Worm (Caenorhabditis elegans) whole organism, late embryonic: ENCODE measurements around the gene lst-6.
A peak's percentile ranks its signal among the peaks of the same experiment; 100 is the strongest.

Experiments
- C08G9.2 ChIP-seq: sonication (generic microtip); optimal IDR thresholded peaks from 2 replicates; lab custom pipeline; 2016; ENCODE audit warnings: mild to moderate bottlenecking, missing genetic modification characterization, moderate library complexity, missing compliant biosample characterization
- K02D7.2 ChIP-seq: sonication (generic microtip); optimal IDR thresholded peaks from 2 replicates; lab custom pipeline; 2017; ENCODE audit warnings: mild to moderate bottlenecking, missing genetic modification characterization, missing compliant biosample characterization
- K09A11.1 ChIP-seq: sonication (generic microtip); optimal IDR thresholded peaks from 2 replicates; lab custom pipeline; 2017; ENCODE audit warnings: antibody characterized with exemption, mild to moderate bottlenecking, missing genetic modification characterization, missing compliant biosample characterization; ENCODE audit not compliant: insufficient read depth
- T23F11.4 ChIP-seq: fragments of 200-800 bp; sonication (Bioruptor generic); optimal IDR thresholded peaks from 2 replicates; lab custom pipeline; 2018; ENCODE audit warnings: mild to moderate bottlenecking, missing genetic modification characterization, missing compliant biosample characterization
- ahr-1 ChIP-seq: sonication (generic microtip); optimal IDR thresholded peaks from 2 replicates; lab custom pipeline; 2016; ENCODE audit warnings: missing genetic modification characterization, missing compliant biosample characterization
- ceh-14 ChIP-seq: sonication (generic microtip); optimal IDR thresholded peaks from 2 replicates; lab custom pipeline; 2016; ENCODE audit warnings: missing genotype, missing genetic modification characterization, missing compliant biosample characterization
- ceh-22 ChIP-seq: sonication (generic microtip); optimal IDR thresholded peaks from 2 replicates; lab custom pipeline; 2017; ENCODE audit warnings: missing biosample characterization, missing genetic modification characterization
- ceh-30 ChIP-seq: fragments of 150-350 bp; optimal IDR thresholded peaks from 2 replicates; lab custom pipeline; 2014; ENCODE audit warnings: missing biosample characterization, missing genetic modification characterization
- ceh-31 ChIP-seq: sonication (generic microtip); optimal IDR thresholded peaks from 2 replicates; lab custom pipeline; 2016; ENCODE audit warnings: missing genetic modification characterization, missing compliant biosample characterization
- ceh-48 ChIP-seq: sonication (generic microtip); optimal IDR thresholded peaks from 2 replicates; lab custom pipeline; 2016; ENCODE audit warnings: missing genetic modification characterization, inconsistent platforms, missing compliant biosample characterization
- ceh-6 ChIP-seq: fragments of 200-800 bp; sonication (Bioruptor generic); optimal IDR thresholded peaks from 2 replicates; lab custom pipeline; 2018; ENCODE audit warnings: mild to moderate bottlenecking, missing genetic modification characterization, missing compliant biosample characterization
- ceh-9 ChIP-seq: sonication (generic microtip); optimal IDR thresholded peaks from 2 replicates; lab custom pipeline; 2016; ENCODE audit warnings: mild to moderate bottlenecking, missing genetic modification characterization, inconsistent platforms, missing compliant biosample characterization
- che-1 ChIP-seq: sonication (generic microtip); optimal IDR thresholded peaks from 2 replicates; lab custom pipeline; 2016; ENCODE audit warnings: mild to moderate bottlenecking, missing genetic modification characterization, missing compliant biosample characterization
- dmd-4 ChIP-seq: sonication (generic microtip); optimal IDR thresholded peaks from 2 replicates; lab custom pipeline; 2016; ENCODE audit warnings: borderline replicate concordance, missing genetic modification characterization, missing compliant biosample characterization
- elt-2 ChIP-seq: sonication (generic microtip); optimal IDR thresholded peaks from 2 replicates; lab custom pipeline; 2016; ENCODE audit warnings: missing genetic modification reagents, missing genetic modification characterization, missing compliant biosample characterization
- elt-4 ChIP-seq: sonication (generic microtip); optimal IDR thresholded peaks from 2 replicates; lab custom pipeline; 2016; ENCODE audit warnings: missing genetic modification characterization, missing compliant biosample characterization
- ets-4 ChIP-seq: sonication (generic microtip); optimal IDR thresholded peaks from 2 replicates; lab custom pipeline; 2016; ENCODE audit warnings: missing genetic modification characterization, missing compliant biosample characterization
- fax-1 ChIP-seq: sonication (generic microtip); optimal IDR thresholded peaks from 2 replicates; lab custom pipeline; 2016; ENCODE audit warnings: missing genotype, missing genetic modification characterization, missing compliant biosample characterization
- fkh-10 ChIP-seq: fragments of 150-350 bp; optimal IDR thresholded peaks from 2 replicates; lab custom pipeline; 2014; ENCODE audit warnings: missing biosample characterization, missing genetic modification reagents, missing genetic modification characterization
- gmeb-2 ChIP-seq: sonication (generic microtip); optimal IDR thresholded peaks from 2 replicates; lab custom pipeline; 2016; ENCODE audit warnings: missing genetic modification characterization, inconsistent platforms, missing compliant biosample characterization
- hlh-13 ChIP-seq: fragments of 200-800 bp; sonication (Bioruptor generic); optimal IDR thresholded peaks from 2 replicates; lab custom pipeline; 2018; ENCODE audit warnings: mild to moderate bottlenecking, missing genetic modification characterization, missing compliant biosample characterization
- hlh-15 ChIP-seq: sonication (generic microtip); optimal IDR thresholded peaks from 2 replicates; lab custom pipeline; 2016; ENCODE audit warnings: missing genetic modification characterization, missing compliant biosample characterization
- hlh-8 ChIP-seq: sonication (generic microtip); optimal IDR thresholded peaks from 2 replicates; lab custom pipeline; 2016; ENCODE audit warnings: missing genotype, missing genetic modification characterization, missing compliant biosample characterization
- lin-11 ChIP-seq: fragments of 200-800 bp; sonication (Bioruptor generic); optimal IDR thresholded peaks from 2 replicates; lab custom pipeline; 2018; ENCODE audit warnings: mild to moderate bottlenecking, missing genetic modification characterization, missing compliant biosample characterization
- madf-2 ChIP-seq: sonication (generic microtip); optimal IDR thresholded peaks from 2 replicates; lab custom pipeline; 2017; ENCODE audit warnings: missing genetic modification characterization, missing compliant biosample characterization
- mec-3 ChIP-seq: sonication (generic microtip); optimal IDR thresholded peaks from 2 replicates; lab custom pipeline; 2016; ENCODE audit warnings: borderline replicate concordance, missing genetic modification characterization, missing compliant biosample characterization
- nfya-1 ChIP-seq: sonication (generic microtip); optimal IDR thresholded peaks from 2 replicates; lab custom pipeline; 2017; ENCODE audit warnings: missing genetic modification characterization, mild to moderate bottlenecking, missing compliant biosample characterization, antibody characterized with exemption, moderate library complexity
- nhr-232 ChIP-seq: sonication (generic microtip); optimal IDR thresholded peaks from 2 replicates; lab custom pipeline; 2016; ENCODE audit warnings: missing genetic modification characterization, missing compliant biosample characterization
- npax-4 ChIP-seq: sonication (generic microtip); optimal IDR thresholded peaks from 2 replicates; lab custom pipeline; 2016; ENCODE audit warnings: missing genetic modification characterization, missing compliant biosample characterization
- odd-2 ChIP-seq: sonication (generic microtip); optimal IDR thresholded peaks from 2 replicates; lab custom pipeline; 2017; ENCODE audit warnings: antibody characterized with exemption, mild to moderate bottlenecking, missing genetic modification characterization, missing compliant biosample characterization
- pag-3 ChIP-seq: sonication (generic microtip); optimal IDR thresholded peaks from 2 replicates; lab custom pipeline; 2016; ENCODE audit warnings: missing compliant biosample characterization, missing genetic modification characterization, borderline replicate concordance
- pat-9 ChIP-seq: fragments of 200-800 bp; sonication (Bioruptor generic); optimal IDR thresholded peaks from 2 replicates; lab custom pipeline; 2018; ENCODE audit warnings: mild to moderate bottlenecking, missing genetic modification characterization, moderate library complexity, missing compliant biosample characterization
- pha-2 ChIP-seq: sonication (generic microtip); optimal IDR thresholded peaks from 2 replicates; lab custom pipeline; 2017; ENCODE audit warnings: mild to moderate bottlenecking, missing genetic modification characterization, missing compliant biosample characterization
- pqm-1 ChIP-seq: sonication (generic microtip); optimal IDR thresholded peaks from 2 replicates; lab custom pipeline; 2016; ENCODE audit warnings: missing genetic modification characterization, missing compliant biosample characterization
- pros-1 ChIP-seq: fragments of 150-350 bp; optimal IDR thresholded peaks from 2 replicates; lab custom pipeline; 2014; ENCODE audit warnings: missing biosample characterization, missing genetic modification reagents, missing genetic modification characterization
- sdc-2 ChIP-seq: sonication (generic microtip); optimal IDR thresholded peaks from 2 replicates; lab custom pipeline; 2016; ENCODE audit warnings: missing genotype, missing genetic modification characterization, missing compliant biosample characterization
- sox-2 ChIP-seq: fragments of 200-800 bp; sonication (Bioruptor generic); IDR thresholded peaks from 2 replicates; pipeline ENCODE4 v1.3.6; 2022; ENCODE audit warnings: missing genetic modification reagents, missing genetic modification characterization, missing compliant biosample characterization
- tbx-7 ChIP-seq: sonication (generic microtip); optimal IDR thresholded peaks from 2 replicates; lab custom pipeline; 2016; ENCODE audit warnings: missing genotype, missing genetic modification characterization, missing compliant biosample characterization
- ttx-3 ChIP-seq: sonication (generic microtip); optimal IDR thresholded peaks from 2 replicates; lab custom pipeline; 2016; ENCODE audit warnings: missing genetic modification reagents, missing genetic modification characterization, missing compliant biosample characterization
- unc-3 ChIP-seq, 2 experiments: fragments of 200-800 bp in 1 of 2; sonication (Bioruptor generic) in 1 of 2; sonication (generic microtip) in 1 of 2; conservative IDR thresholded peaks in 1 of 2; optimal IDR thresholded peaks in 1 of 2; 2 replicates each; pipeline versions ENCODE4 v1.3.6 to Lab custom; 2016 to 2022; ENCODE audit warnings: missing compliant biosample characterization in 2 of 2, missing genetic modification characterization in 2 of 2, missing genetic modification reagents in 1 of 2
- unc-42 ChIP-seq: sonication (generic microtip); optimal IDR thresholded peaks from 2 replicates; lab custom pipeline; 2016; ENCODE audit warnings: missing genotype, missing genetic modification characterization, missing compliant biosample characterization

Gene lst-6

ce11 chrII:7050021-7050722, 27.9 kb upstream of the lst-6 start, which contains the start of the genes tcer-1 and ZK1127.5 (continued):
- TF ChIP-seq ceh-6 (no peak), hlh-13 (no peak), C08G9.2 (no peak), fkh-10 (no peak)
- TF ChIP-seq, all 69 proteins: peak for 5

- TF ChIP-seq ahr-1 (no peak), gmeb-2 (tag; lab: Kevin White, UChicago) (no peak), pag-3 (tag; lab: Kevin White, UChicago) (no peak), hlh-15 (tag; lab: Kevin White, UChicago) (no peak), pha-2 (tag; lab: Kevin White, UChicago) (no peak), ceh-48 (tag; lab: Kevin White, UChicago) (no peak), pat-9 (tag; lab: Kevin White, UChicago) (no peak), fax-1 (tag; lab: Kevin White, UChicago) (no peak), elt-2 (tag; lab: Kevin White, UChicago) (no peak), ceh-22 (tag; lab: Kevin White, UChicago) (no peak), tbx-7 (no peak), C08G9.2 (no peak), ttx-3 (tag; lab: Kevin White, UChicago) (no peak), npax-4 (tag; lab: Kevin White, UChicago) (no peak), dmd-4 (tag; lab: Kevin White, UChicago) (no peak)
Measured at ce11 chrII:7049470-7049869, 27.2 kb upstream of the lst-6 start.

DNA sequence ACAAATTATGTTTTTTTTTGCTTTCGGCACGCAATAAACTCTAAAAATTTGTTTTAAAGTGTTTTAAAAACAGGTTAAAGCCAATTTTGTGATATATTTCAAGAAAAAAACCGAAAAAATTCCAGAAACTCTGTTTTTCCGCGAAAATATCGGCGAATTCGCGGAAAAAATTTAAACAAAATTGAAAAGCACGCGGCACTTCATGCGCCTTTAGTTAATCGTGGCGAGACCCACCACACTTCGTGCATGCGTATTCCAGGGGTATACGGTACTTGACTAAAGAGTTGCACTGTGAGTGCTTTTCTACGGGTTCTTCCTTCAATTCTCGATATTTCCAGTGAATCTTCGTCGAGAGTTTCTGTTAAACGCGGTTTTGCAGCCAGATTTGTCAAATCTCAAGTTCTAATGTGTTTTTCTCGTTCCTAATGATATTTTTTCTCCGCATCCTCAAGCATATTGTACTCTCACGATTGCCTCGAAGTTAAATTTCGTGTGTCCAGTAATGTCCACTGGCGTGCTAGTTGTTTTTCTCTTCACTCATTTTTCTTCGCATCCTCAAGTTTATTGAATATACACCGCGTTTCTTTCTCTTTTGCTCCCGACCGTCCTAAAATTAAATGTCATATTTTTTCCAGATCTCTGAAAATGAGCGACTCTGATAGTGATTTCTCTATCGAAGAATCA, 15.5 kb upstream of the lst-6 start, which contains the start of gene cin-4:
Gene cin-4, plus strand, starts transcription at position 634 of the 684 bp plus-strand sequence.
- no peak for TF ChIP-seq pros-1 (tag; lab: Kevin White, UChicago)
- no peak for TF ChIP-seq ceh-30 (tag; lab: Kevin White, UChicago)
- no peak for TF ChIP-seq odd-2 (tag; lab: Kevin White, UChicago)
- no peak for TF ChIP-seq tbx-7
- TF ChIP-seq ceh-22 (tag; lab: Kevin White, UChicago), result no peak
- no peak for TF ChIP-seq nhr-232
- TF ChIP-seq T23F11.4 (GFP tag; lab: Kevin White, UChicago), result no peak
- no peak for TF ChIP-seq pqm-1 (tag; lab: Kevin White, UChicago)
- TF ChIP-seq ets-4 (tag; lab: Kevin White, UChicago), result no peak
- no peak for TF ChIP-seq dmd-4 (tag; lab: Kevin White, UChicago)
- TF ChIP-seq che-1, result no peak
- no peak for TF ChIP-seq pha-2 (tag; lab: Kevin White, UChicago)
- no peak for TF ChIP-seq nfya-1 (tag; lab: Kevin White, UChicago)

ce11 chrII:7031137-7031697, 8.9 kb upstream of the lst-6 start:
- no peak for TF ChIP-seq odd-2 (tag; lab: Kevin White, UChicago)
- no peak for TF ChIP-seq mec-3
- peak; percentile 2 for TF ChIP-seq elt-2 (tag; lab: Kevin White, UChicago)
- no peak for TF ChIP-seq unc-3 (GFP tag; conservative IDR thresholded peaks at IDR 0.05; lab: Robert Waterston, UW)
- no peak for TF ChIP-seq unc-3 (tag; optimal IDR thresholded peaks at IDR 0.05; lab: Kevin White, UChicago)
- TF ChIP-seq K02D7.2 (tag; lab: Kevin White, UChicago), result no peak
- no peak for TF ChIP-seq madf-2
- TF ChIP-seq K09A11.1 (tag; lab: Kevin White, UChicago), result no peak
- TF ChIP-seq ceh-31, result no peak
- TF ChIP-seq tbx-7, result no peak
- TF ChIP-seq hlh-8 (tag; lab: Kevin White, UChicago), result no peak
- no peak for TF ChIP-seq ceh-22 (tag; lab: Kevin White, UChicago)
- TF ChIP-seq unc-42 (tag; lab: Kevin White, UChicago), result no peak
- TF ChIP-seq sdc-2 (tag; lab: Kevin White, UChicago), result no peak
- no peak for TF ChIP-seq ceh-6
- TF ChIP-seq sox-2 (GFP tag; lab: Robert Waterston, UW), result no peak
- no peak for TF ChIP-seq ceh-9 (tag; lab: Kevin White, UChicago)
- TF ChIP-seq lin-11 (tag; lab: Kevin White, UChicago), result no peak
- no peak for TF ChIP-seq gmeb-2 (tag; lab: Kevin White, UChicago)
- TF ChIP-seq T23F11.4 (GFP tag; lab: Kevin White, UChicago), result no peak
- TF ChIP-seq nfya-1 (tag; lab: Kevin White, UChicago), result peak; percentile 12
- no peak for TF ChIP-seq elt-4
- TF ChIP-seq ceh-14, result peak; percentile 11
